Fruit fly (Drosophila melanogaster): ENCODE results near the gene PNUTS.

PNUTS gene

DNA sequence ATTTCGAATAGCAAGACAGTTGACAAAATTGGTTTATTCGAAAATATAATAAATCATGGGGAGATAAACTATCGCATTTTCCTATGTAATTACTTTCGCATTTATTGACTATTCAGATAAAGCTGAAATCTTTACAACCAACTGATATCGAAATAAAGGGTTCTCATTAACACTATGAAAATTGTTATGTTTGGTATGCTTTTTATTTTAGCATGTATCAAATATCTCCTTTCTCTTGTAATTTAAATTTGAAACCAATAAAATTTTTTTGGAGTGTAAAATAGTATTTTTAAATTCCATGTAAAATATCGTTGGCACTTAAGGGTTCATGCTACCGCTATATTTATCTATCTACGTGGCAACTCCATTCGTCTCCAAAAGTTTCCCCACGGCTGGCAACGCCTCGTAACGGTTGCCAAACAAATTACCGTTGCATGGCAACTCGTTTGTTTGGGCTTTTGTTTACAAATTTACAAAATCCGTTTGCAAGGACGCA, 15.2 kb upstream of the PNUTS start, which contains the start of gene CG13949 (continued):
- TF ChIP-seq prd (optimal IDR thresholded peaks at IDR 0.05): no peak
- TF ChIP-seq prd (GFP tag; IDR thresholded peaks at IDR 0.05): peak; percentile 80
- TF ChIP-seq CG9215 (GFP tag; IDR thresholded peaks at IDR 0.05): peak; percentile 39
- peak; percentile 81 for TF ChIP-seq gem (tag; optimal IDR thresholded peaks at IDR 0.05)
- TF ChIP-seq org-1 (GFP tag; optimal IDR thresholded peaks at IDR 0.05): no peak
- no peak for TF ChIP-seq fd102C (GFP tag; optimal IDR thresholded peaks at IDR 0.05)
- TF ChIP-seq CG16815 (GFP tag; optimal IDR thresholded peaks at IDR 0.05): no peak
- peak; percentile 75 for TF ChIP-seq E2f1 (GFP tag; IDR thresholded peaks at IDR 0.05)
- peak; percentile 46 for TF ChIP-seq CG17385 (GFP tag; optimal IDR thresholded peaks at IDR 0.05)
- no peak for TF ChIP-seq MESR4 (GFP tag; optimal IDR thresholded peaks at IDR 0.05)
- TF ChIP-seq pfk (GFP tag; optimal IDR thresholded peaks at IDR 0.05): no peak
- TF ChIP-seq Hsf (GFP tag; optimal IDR thresholded peaks at IDR 0.05): peak; percentile 64
- TF ChIP-seq CG8388 (GFP tag; optimal IDR thresholded peaks at IDR 0.05): peak; percentile 34
- TF ChIP-seq CG9437 (GFP tag; optimal IDR thresholded peaks at IDR 0.05): no peak
- TF ChIP-seq knrl (GFP tag; IDR thresholded peaks at IDR 0.05; ENCODE audit: partially characterized antibody): peak; percentile 56
- TF ChIP-seq Hr78 (GFP tag; optimal IDR thresholded peaks at IDR 0.05): peak in 1 of 2 experiments; percentile 37
- no peak for TF ChIP-seq lbe (GFP tag; optimal IDR thresholded peaks at IDR 0.05)
- no peak for TF ChIP-seq repo (GFP tag; optimal IDR thresholded peaks at IDR 0.05)
- peak; percentile 51 for TF ChIP-seq Dp (GFP tag; optimal IDR thresholded peaks at IDR 0.05)
- TF ChIP-seq Drgx (GFP tag; IDR thresholded peaks at IDR 0.05): peak; percentile 45; the same call in 1 of the 2 replicates
- TF ChIP-seq oc (tag; optimal IDR thresholded peaks at IDR 0.05): peak; percentile 60
- TF ChIP-seq CG4617 (GFP tag; optimal IDR thresholded peaks at IDR 0.05; ENCODE audit: borderline replicate concordance): peak; percentile 8
- TF ChIP-seq Mes4 (GFP tag; optimal IDR thresholded peaks at IDR 0.05): peak; percentile 21
- TF ChIP-seq abd-A (tag; optimal IDR thresholded peaks at IDR 0.05): no peak
- peak; percentile 32 for TF ChIP-seq Asciz (GFP tag; optimal IDR thresholded peaks at IDR 0.05)
- TF ChIP-seq CG8281 (tag; optimal IDR thresholded peaks at IDR 0.05): no peak
- peak; percentile 64 for TF ChIP-seq Gug (GFP tag; IDR thresholded peaks at IDR 0.05)
- TF ChIP-seq ase (GFP tag; IDR thresholded peaks at IDR 0.05): peak; percentile 71; the same call in 2 of the 3 replicates
- TF ChIP-seq CG17912 (GFP tag; optimal IDR thresholded peaks at IDR 0.05): no peak
- no peak for TF ChIP-seq CG7271 (tag; optimal IDR thresholded peaks at IDR 0.05)
- 0 out of 3 replicates have a peak, but pooled peaks have one; percentile 47 for TF ChIP-seq CG11560 (tag; IDR thresholded peaks at IDR 0.05)
- peak; percentile 15 for TF ChIP-seq Sox100B (GFP tag; optimal IDR thresholded peaks at IDR 0.05)
- TF ChIP-seq CG43689 (GFP tag; IDR thresholded peaks at IDR 0.05): peak; percentile 19; the same call in 1 of the 2 replicates
- TF ChIP-seq Rx (GFP tag; IDR thresholded peaks at IDR 0.05): peak; percentile 57; the same call in 1 of the 2 replicates
- peak; percentile 1 for TF ChIP-seq kah (GFP tag; optimal IDR thresholded peaks at IDR 0.05)
- peak; percentile 37 for TF ChIP-seq ATbp (GFP tag; optimal IDR thresholded peaks at IDR 0.05)
- peak; percentile 43 for TF ChIP-seq CG3407 (GFP tag; optimal IDR thresholded peaks at IDR 0.05)
- TF ChIP-seq fd96Cb (tag; optimal IDR thresholded peaks at IDR 0.05): peak; percentile 27
- peak; percentile 49; the same call in 1 of the 2 replicates for TF ChIP-seq hbn (GFP tag; IDR thresholded peaks at IDR 0.05; ENCODE audit: partially characterized antibody)
- TF ChIP-seq CG31365 (tag; optimal IDR thresholded peaks at IDR 0.05): no peak
- no peak for TF ChIP-seq D (optimal IDR thresholded peaks at IDR 0.05)
- peak; percentile 19 for TF ChIP-seq D (GFP tag; optimal IDR thresholded peaks at IDR 0.05)
- TF ChIP-seq Meics (GFP tag; optimal IDR thresholded peaks at IDR 0.05): peak; percentile 54
- TF ChIP-seq CG5245 (GFP tag; optimal IDR thresholded peaks at IDR 0.05): no peak
- peak; percentile 17 for TF ChIP-seq CG9876 (GFP tag; optimal IDR thresholded peaks at IDR 0.05)
- no peak for TF ChIP-seq usp (GFP tag; optimal IDR thresholded peaks at IDR 0.05)
- TF ChIP-seq disco-r (GFP tag; optimal IDR thresholded peaks at IDR 0.05): peak; percentile 47
- TF ChIP-seq sim (GFP tag; IDR thresholded peaks at IDR 0.05): no peak
- TF ChIP-seq aop (GFP tag; IDR thresholded peaks at IDR 0.05): no peak
- TF ChIP-seq Hr3 (GFP tag; optimal IDR thresholded peaks at IDR 0.05): peak; percentile 51

Data from whole organism, embryonic.